Worm (Caenorhabditis elegans): Measurements from ENCODE around the gene F41G4.7.

ce11 chrX:16799065-16799663 lies 37.0 kb downstream of the F41G4.7 start:
- TF ChIP-seq ceh-34 (tag; optimal IDR thresholded peaks at IDR 0.05), result peak; percentile 17
- no peak for TF ChIP-seq dve-1 (tag; optimal IDR thresholded peaks at IDR 0.05)
- no peak for TF ChIP-seq pax-1 (tag; optimal IDR thresholded peaks at IDR 0.05)
- no peak for TF ChIP-seq lim-6 (tag; optimal IDR thresholded peaks at IDR 0.05)
- TF ChIP-seq sox-4 (tag; optimal IDR thresholded peaks at IDR 0.05), result no peak
- TF ChIP-seq mec-3 (tag; optimal IDR thresholded peaks at IDR 0.05; ENCODE audit: borderline replicate concordance), result no peak
- TF ChIP-seq nhr-232 (tag; optimal IDR thresholded peaks at IDR 0.05), result no peak
- peak; percentile 53 for TF ChIP-seq hlh-30 (tag; optimal IDR thresholded peaks at IDR 0.05; ENCODE audit: insufficient read depth)
- no peak for TF ChIP-seq rnt-1 (tag; optimal IDR thresholded peaks at IDR 0.05)
